Worm (Caenorhabditis elegans): ENCODE results near the gene Y39B6A.3.

Y39B6A.3 gene

ce11 chrV:19149057-19149456 is 40.8 kb downstream of the Y39B6A.3 start, which contains the start of gene Y39B6A.7:
TSS of gene Y39B6A.7 (minus strand) at chrV:19149157.
- TF ChIP-seq ceh-83 (GFP tag; optimal IDR thresholded peaks at IDR 0.05) (no peak), blmp-1 (tag; optimal IDR thresholded peaks at IDR 0.05) (no peak), ceh-43 (GFP tag; optimal IDR thresholded peaks at IDR 0.05) (no peak)

- no peak for TF ChIP-seq nhr-28 (tag; optimal IDR thresholded peaks at IDR 0.05)
- TF ChIP-seq mls-2 (tag; optimal IDR thresholded peaks at IDR 0.05) = no peak
- no peak for TF ChIP-seq hlh-1 (tag; optimal IDR thresholded peaks at IDR 0.05)
- TF ChIP-seq drap-1 (GFP tag; optimal IDR thresholded peaks at IDR 0.05) = peak; percentile 13
- no peak for TF ChIP-seq lin-32 (GFP tag; optimal IDR thresholded peaks at IDR 0.05)
- TF ChIP-seq lsy-2 (tag; optimal IDR thresholded peaks at IDR 0.05) = no peak
Observed at ce11 chrV:19148350-19148749, 41.5 kb downstream of the Y39B6A.3 start.

ce11 chrV:19142595-19142994 is 47.2 kb downstream of the Y39B6A.3 start:
- TF ChIP-seq unc-120 (tag; optimal IDR thresholded peaks at IDR 0.05; ENCODE audit: poor library complexity, severe bottlenecking) = no peak
- TF ChIP-seq pha-4 (tag; optimal IDR thresholded peaks at IDR 0.05) = no peak
- TF ChIP-seq nhr-237 (tag; optimal IDR thresholded peaks at IDR 0.05) = no peak
- no peak for TF ChIP-seq hlh-1 (tag; optimal IDR thresholded peaks at IDR 0.05)
- TF ChIP-seq mep-1 (tag; optimal IDR thresholded peaks at IDR 0.05) = no peak
- no peak for TF ChIP-seq nhr-2 (tag; optimal IDR thresholded peaks at IDR 0.05)
- no peak for TF ChIP-seq flh-1 (GFP tag; optimal IDR thresholded peaks at IDR 0.05)
- TF ChIP-seq nhr-12 (tag; optimal IDR thresholded peaks at IDR 0.05) = no peak
- no peak for TF ChIP-seq bed-3 (GFP tag; optimal IDR thresholded peaks at IDR 0.05)
- TF ChIP-seq mab-5 (tag; optimal IDR thresholded peaks at IDR 0.05) = no peak
- TF ChIP-seq unc-62 (GFP tag; optimal IDR thresholded peaks at IDR 0.05) = no peak
- no peak for TF ChIP-seq unc-39 (tag; optimal IDR thresholded peaks at IDR 0.05)
- TF ChIP-seq snpc-4 (tag; optimal IDR thresholded peaks at IDR 0.05) = no peak
- TF ChIP-seq tbx-8 (GFP tag; optimal IDR thresholded peaks at IDR 0.05) = no peak
- TF ChIP-seq ceh-39 (tag; optimal IDR thresholded peaks at IDR 0.05) = no peak
- no peak for TF ChIP-seq blmp-1 (tag; optimal IDR thresholded peaks at IDR 0.05)
- no peak for TF ChIP-seq sem-2 (GFP tag; optimal IDR thresholded peaks at IDR 0.05)
- no peak for TF ChIP-seq lsy-2 (tag; optimal IDR thresholded peaks at IDR 0.05)
- no peak for TF ChIP-seq M03D4.4 (tag; optimal IDR thresholded peaks at IDR 0.05)
- no peak for TF ChIP-seq nhr-76 (tag; optimal IDR thresholded peaks at IDR 0.05)

- TF ChIP-seq lin-13 (tag; optimal IDR thresholded peaks at IDR 0.05) = no peak
- TF ChIP-seq tbx-8 (GFP tag; optimal IDR thresholded peaks at IDR 0.05) = no peak
- TF ChIP-seq ceh-83 (GFP tag; optimal IDR thresholded peaks at IDR 0.05) = no peak
- TF ChIP-seq ham-2 (GFP tag; optimal IDR thresholded peaks at IDR 0.05) = no peak
- TF ChIP-seq lsy-2 (tag; optimal IDR thresholded peaks at IDR 0.05) = no peak
- TF ChIP-seq drap-1 (GFP tag; optimal IDR thresholded peaks at IDR 0.05) = no peak
- no peak for TF ChIP-seq blmp-1 (tag; optimal IDR thresholded peaks at IDR 0.05)
- no peak for TF ChIP-seq ceh-39 (tag; optimal IDR thresholded peaks at IDR 0.05)
- no peak for TF ChIP-seq ces-1 (GFP tag; optimal IDR thresholded peaks at IDR 0.05)
- TF ChIP-seq mep-1 (tag; optimal IDR thresholded peaks at IDR 0.05) = no peak
- no peak for TF ChIP-seq nhr-237 (tag; optimal IDR thresholded peaks at IDR 0.05)
Observed at ce11 chrV:19140495-19140894, 49.3 kb downstream of the Y39B6A.3 start, which contains the start of gene cpg-23. TSS of gene cpg-23 (plus strand) at chrV:19140795.

All from whole organism, mixed stage, embryonic.